Worm (Caenorhabditis elegans) whole organism, late embryonic: ENCODE data around the gene tpp-2.

ENCODE experiments used
- C38D4.7 ChIP-seq: fragments of 200-800 bp; sonication (Bioruptor generic); optimal IDR thresholded peaks from 2 replicates; lab custom pipeline; 2018; ENCODE audit warnings: mild to moderate bottlenecking, missing genetic modification characterization, moderate library complexity, missing compliant biosample characterization
- F13H6.1 ChIP-seq: sonication (generic microtip); optimal IDR thresholded peaks from 2 replicates; lab custom pipeline; 2016; ENCODE audit warnings: missing genetic modification characterization, missing compliant biosample characterization
- Y22D7AL.16 ChIP-seq: sonication (generic microtip); optimal IDR thresholded peaks from 2 replicates; lab custom pipeline; 2016; ENCODE audit warnings: missing genetic modification characterization, missing compliant biosample characterization
- ceh-2 ChIP-seq: sonication (generic microtip); optimal IDR thresholded peaks from 2 replicates; lab custom pipeline; 2016; ENCODE audit warnings: missing genotype, missing genetic modification characterization, missing compliant biosample characterization
- ceh-45 ChIP-seq: fragments of 200-800 bp; sonication (Bioruptor generic); IDR thresholded peaks from 2 replicates; pipeline ENCODE4 v1.3.6; 2022; ENCODE audit warnings: missing genetic modification reagents, missing genetic modification characterization, missing compliant biosample characterization
- fkh-6 ChIP-seq: sonication (generic microtip); optimal IDR thresholded peaks from 2 replicates; lab custom pipeline; 2016; ENCODE audit warnings: missing genetic modification characterization, missing compliant biosample characterization
- hlh-13 ChIP-seq: fragments of 200-800 bp; sonication (Bioruptor generic); optimal IDR thresholded peaks from 2 replicates; lab custom pipeline; 2018; ENCODE audit warnings: mild to moderate bottlenecking, missing genetic modification characterization, missing compliant biosample characterization
- nhr-11 ChIP-seq: fragments of 150-350 bp; optimal IDR thresholded peaks from 2 replicates; lab custom pipeline; 2014; ENCODE audit warnings: missing biosample characterization, missing genetic modification characterization
- pqm-1 ChIP-seq: sonication (generic microtip); optimal IDR thresholded peaks from 2 replicates; lab custom pipeline; 2016; ENCODE audit warnings: missing genetic modification characterization, missing compliant biosample characterization
- rnt-1 ChIP-seq: sonication (generic microtip); optimal IDR thresholded peaks from 2 replicates; lab custom pipeline; 2016; ENCODE audit warnings: missing genetic modification characterization, missing compliant biosample characterization
- unc-42 ChIP-seq: sonication (generic microtip); optimal IDR thresholded peaks from 2 replicates; lab custom pipeline; 2016; ENCODE audit warnings: missing genotype, missing genetic modification characterization, missing compliant biosample characterization

ce11 chrII:6067066-6067465 lies 30.3 kb downstream of the tpp-2 start, which contains the start of gene H12I13.1:
- TF ChIP-seq nhr-11 (tag; lab: Kevin White, UChicago) (no peak), fkh-6 (tag; lab: Kevin White, UChicago) (no peak), F13H6.1 (no peak), unc-42 (no peak), pqm-1 (no peak), ceh-2 (no peak), Y22D7AL.16 (tag; lab: Kevin White, UChicago) (no peak), C38D4.7 (GFP tag; lab: Kevin White, UChicago) (no peak), ceh-45 (GFP tag; lab: Robert Waterston, UW) (no peak), hlh-13 (GFP tag; lab: Kevin White, UChicago) (no peak), rnt-1 (tag; lab: Kevin White, UChicago) (no peak)
